Worm (Caenorhabditis elegans) whole organism, L3 larva: ENCODE data around the gene srx-58.

ENCODE experiments used
- fkh-10 ChIP-seq: sonication (generic microtip); optimal IDR thresholded peaks from 2 replicates; lab custom pipeline; 2017; ENCODE audit warnings: missing biosample characterization, missing genetic modification reagents, missing genetic modification characterization
- nhr-25 ChIP-seq: sonication (generic microtip); optimal IDR thresholded peaks from 2 replicates; lab custom pipeline; 2017; ENCODE audit warnings: missing biosample characterization, missing genetic modification characterization
- pha-4 ChIP-seq: fragments of 150-350 bp; optimal IDR thresholded peaks from 2 replicates; lab custom pipeline; 2014; ENCODE audit warnings: missing biosample characterization, missing genetic modification reagents, missing genetic modification characterization
- unc-39 ChIP-seq: sonication (generic microtip); optimal IDR thresholded peaks from 4 replicates; lab custom pipeline; 2017; ENCODE audit warnings: missing biosample characterization, missing genetic modification characterization
- zag-1 ChIP-seq: fragments of 150-350 bp; optimal IDR thresholded peaks from 2 replicates; lab custom pipeline; 2014; ENCODE audit warnings: missing biosample characterization, missing genetic modification characterization

ce11 chrV:15380857-15381256 lies 28.4 kb downstream of the srx-58 start, which contains the start of gene dhs-23:
- TF ChIP-seq unc-39 (tag; lab: Kevin White, UChicago) (no peak), fkh-10 (no peak), pha-4 (tag; lab: Kevin White, UChicago) (no peak), zag-1 (tag; lab: Kevin White, UChicago) (no peak), nhr-25 (tag; lab: Kevin White, UChicago) (no peak)
